Fruit fly (Drosophila melanogaster) whole organism, prepupa: ENCODE measurements around the gene PKD.
A peak's percentile ranks its signal among the peaks of the same experiment; 100 is the strongest.

Experiments
- Blimp-1 ChIP-seq: fragments of 200-800 bp; sonication (Bioruptor generic); optimal IDR thresholded peaks from 3 replicates; lab custom pipeline; 2017; ENCODE audit warnings: missing biosample characterization, missing genetic modification characterization, mild to moderate bottlenecking, moderate library complexity, missing genetic modification reagents
- CG10631 ChIP-seq: fragments of 200-800 bp; sonication (Bioruptor generic); optimal IDR thresholded peaks from 2 replicates; lab custom pipeline; 2016; ENCODE audit warnings: missing biosample characterization, missing genetic modification characterization
- CG10669 ChIP-seq: fragments of 200-800 bp; sonication (Bioruptor generic); optimal IDR thresholded peaks from 3 replicates; lab custom pipeline; 2018; ENCODE audit warnings: missing biosample characterization, mild to moderate bottlenecking, missing genetic modification characterization, moderate library complexity
- CG11294 ChIP-seq: fragments of 200-800 bp; sonication (Bioruptor generic); IDR thresholded peaks from 2 replicates; pipeline ENCODE4 v1.3.6; 2022; ENCODE audit warnings: missing biosample characterization, missing genetic modification characterization
- CG11762 ChIP-seq: fragments of 200-800 bp; sonication (Bioruptor generic); optimal IDR thresholded peaks from 3 replicates; lab custom pipeline; 2016; ENCODE audit warnings: missing biosample characterization, missing genetic modification characterization; ENCODE audit not compliant: insufficient read depth
- CG11902 ChIP-seq: fragments of 200-800 bp; sonication (Bioruptor generic); optimal IDR thresholded peaks from 3 replicates; lab custom pipeline; 2016; ENCODE audit warnings: missing biosample characterization, missing genetic modification characterization
- CG15336 ChIP-seq: fragments of 200-800 bp; sonication (Bioruptor generic); IDR thresholded peaks from 2 replicates; pipeline ENCODE4 v1.3.6; 2022; ENCODE audit warnings: missing biosample characterization, missing genetic modification characterization
- CG1621 ChIP-seq: fragments of 200-800 bp; sonication (Bioruptor generic); optimal IDR thresholded peaks from 3 replicates; lab custom pipeline; 2018; ENCODE audit warnings: missing biosample characterization, mild to moderate bottlenecking, missing genetic modification characterization
- CG16779 ChIP-seq: fragments of 200-800 bp; sonication (Bioruptor generic); optimal IDR thresholded peaks from 3 replicates; lab custom pipeline; 2017; ENCODE audit warnings: missing biosample characterization, mild to moderate bottlenecking, missing genetic modification characterization
- CG3032 ChIP-seq: fragments of 200-800 bp; optimal IDR thresholded peaks from 2 replicates; lab custom pipeline; 2019; ENCODE audit warnings: missing biosample characterization, mild to moderate bottlenecking, missing genetic modification characterization, moderate library complexity
- CG31627 ChIP-seq: fragments of 200-800 bp; sonication (Bioruptor generic); optimal IDR thresholded peaks from 3 replicates; lab custom pipeline; 2016; ENCODE audit warnings: missing biosample characterization, missing genetic modification characterization
- CG32006 ChIP-seq: fragments of 200-800 bp; sonication (Bioruptor generic); optimal IDR thresholded peaks from 3 replicates; lab custom pipeline; 2017; ENCODE audit warnings: missing biosample characterization, mild to moderate bottlenecking, missing genetic modification characterization
- CG34406 ChIP-seq: fragments of 200-800 bp; sonication (Bioruptor generic); optimal IDR thresholded peaks from 3 replicates; lab custom pipeline; 2016; ENCODE audit warnings: missing biosample characterization, missing genetic modification characterization
- CG3919 ChIP-seq: fragments of 200-800 bp; sonication (Bioruptor generic); optimal IDR thresholded peaks from 3 replicates; lab custom pipeline; 2016; ENCODE audit warnings: missing biosample characterization, missing genetic modification characterization
- CG6163 ChIP-seq: fragments of 200-800 bp; sonication (Bioruptor generic); IDR thresholded peaks from 3 replicates; pipeline ENCODE4 v1.3.6; 2022; ENCODE audit warnings: missing biosample characterization, missing genetic modification characterization
- CG6276 ChIP-seq: fragments of 200-800 bp; sonication (Bioruptor generic); optimal IDR thresholded peaks from 2 replicates; lab custom pipeline; 2017; ENCODE audit warnings: missing biosample characterization, mild to moderate bottlenecking, missing genetic modification characterization
- CG6792 ChIP-seq: fragments of 200-800 bp; sonication (Bioruptor generic); optimal IDR thresholded peaks from 3 replicates; lab custom pipeline; 2016; ENCODE audit warnings: missing biosample characterization, missing genetic modification characterization
- CG6808 ChIP-seq: fragments of 200-800 bp; sonication (Bioruptor generic); optimal IDR thresholded peaks from 3 replicates; lab custom pipeline; 2017; ENCODE audit warnings: missing biosample characterization, missing genetic modification characterization, mild to moderate bottlenecking, moderate library complexity, missing genetic modification reagents
- CG7368 ChIP-seq: fragments of 200-800 bp; sonication (Bioruptor generic); optimal IDR thresholded peaks from 3 replicates; lab custom pipeline; 2016; ENCODE audit warnings: missing biosample characterization, missing genetic modification characterization
- CG8319 ChIP-seq: fragments of 200-800 bp; sonication (Bioruptor generic); optimal IDR thresholded peaks from 3 replicates; lab custom pipeline; 2016; ENCODE audit warnings: missing biosample characterization, missing genetic modification characterization
- CG9139 ChIP-seq: fragments of 200-800 bp; sonication (Bioruptor generic); optimal IDR thresholded peaks from 3 replicates; lab custom pipeline; 2017; ENCODE audit warnings: missing biosample characterization, mild to moderate bottlenecking, missing genetic modification characterization
- Eip75B ChIP-seq: fragments of 200-800 bp; sonication (Bioruptor generic); optimal IDR thresholded peaks from 3 replicates; lab custom pipeline; 2016; ENCODE audit warnings: missing biosample characterization, missing genetic modification characterization
- Eip78C ChIP-seq: fragments of 200-800 bp; sonication (Bioruptor generic); peaks from one replicate; lab custom pipeline; 2016; ENCODE audit warnings: missing biosample characterization, missing genetic modification characterization
- Gug ChIP-seq: fragments of 200-800 bp; sonication (Bioruptor generic); IDR thresholded peaks from 2 replicates; pipeline ENCODE4 v1.3.6; 2022; ENCODE audit warnings: missing biosample characterization, missing genetic modification characterization
- Hr38 ChIP-seq: sonication (Bioruptor generic); optimal IDR thresholded peaks from 2 replicates; lab custom pipeline; 2016; ENCODE audit warnings: missing biosample characterization, missing genetic modification characterization
- Hr39 ChIP-seq: fragments of 200-800 bp; sonication (Bioruptor generic); optimal IDR thresholded peaks from 2 replicates; lab custom pipeline; 2016; ENCODE audit warnings: missing biosample characterization, missing genetic modification characterization
- Hr4 ChIP-seq: fragments of 200-800 bp; sonication (Bioruptor generic); optimal IDR thresholded peaks from 3 replicates; lab custom pipeline; 2016; ENCODE audit warnings: missing biosample characterization, missing genetic modification characterization
- Lpt ChIP-seq: fragments of 200-800 bp; sonication (Bioruptor generic); optimal IDR thresholded peaks from 3 replicates; lab custom pipeline; 2016; ENCODE audit warnings: missing biosample characterization, missing genetic modification characterization
- Smox ChIP-seq: fragments of 200-800 bp; sonication (Bioruptor generic); optimal IDR thresholded peaks from 3 replicates; lab custom pipeline; 2016; ENCODE audit warnings: missing biosample characterization, missing genetic modification characterization
- Sox14 ChIP-seq: fragments of 200-800 bp; sonication (Bioruptor generic); optimal IDR thresholded peaks from 3 replicates; lab custom pipeline; 2016; ENCODE audit warnings: missing biosample characterization, missing genetic modification characterization
- Sox15 ChIP-seq: fragments of 200-800 bp; sonication (Bioruptor generic); optimal IDR thresholded peaks from 3 replicates; lab custom pipeline; 2016; ENCODE audit warnings: missing biosample characterization, missing genetic modification characterization
- achi ChIP-seq: fragments of 200-800 bp; sonication (Bioruptor generic); optimal IDR thresholded peaks from 3 replicates; lab custom pipeline; 2016; ENCODE audit warnings: missing biosample characterization, missing genetic modification characterization
- cyc ChIP-seq: fragments of 200-800 bp; sonication (Bioruptor generic); optimal IDR thresholded peaks from 3 replicates; lab custom pipeline; 2016; ENCODE audit warnings: missing biosample characterization, missing genetic modification characterization
- dsx ChIP-seq: fragments of 200-800 bp; optimal IDR thresholded peaks from 3 replicates; lab custom pipeline; 2019; ENCODE audit warnings: missing biosample characterization, mild to moderate bottlenecking, missing genetic modification characterization, moderate library complexity; ENCODE audit not compliant: poor library complexity, severe bottlenecking
- eg ChIP-seq: fragments of 200-800 bp; sonication (Bioruptor generic); IDR thresholded peaks from 3 replicates; pipeline ENCODE4 v1.3.6; 2022; ENCODE audit warnings: missing biosample characterization, missing genetic modification characterization
- esn ChIP-seq: fragments of 200-800 bp; sonication (Bioruptor generic); optimal IDR thresholded peaks from 2 replicates; lab custom pipeline; 2016; ENCODE audit warnings: missing biosample characterization, mild to moderate bottlenecking, missing genetic modification characterization, moderate library complexity
- fd59A ChIP-seq: fragments of 200-800 bp; sonication (Bioruptor generic); optimal IDR thresholded peaks from 2 replicates; lab custom pipeline; 2017; ENCODE audit warnings: missing biosample characterization, mild to moderate bottlenecking, missing genetic modification characterization, missing genetic modification reagents
- fd85E ChIP-seq: fragments of 200-800 bp; sonication (Bioruptor generic); optimal IDR thresholded peaks from 3 replicates; lab custom pipeline; 2016; ENCODE audit warnings: missing biosample characterization, missing genetic modification characterization
- fkh ChIP-seq: fragments of 200-800 bp; sonication (Bioruptor generic); optimal IDR thresholded peaks from 3 replicates; lab custom pipeline; 2017; ENCODE audit warnings: missing biosample characterization, mild to moderate bottlenecking, missing genetic modification characterization, moderate library complexity
- lz ChIP-seq: fragments of 200-800 bp; sonication (Bioruptor generic); optimal IDR thresholded peaks from 3 replicates; lab custom pipeline; 2016; ENCODE audit warnings: missing biosample characterization, missing genetic modification characterization
- net ChIP-seq: fragments of 200-800 bp; sonication (Bioruptor generic); optimal IDR thresholded peaks from 3 replicates; lab custom pipeline; 2016; ENCODE audit warnings: missing biosample characterization, missing genetic modification characterization
- pdm3 ChIP-seq: fragments of 200-800 bp; sonication (Bioruptor generic); optimal IDR thresholded peaks from 3 replicates; lab custom pipeline; 2016; ENCODE audit warnings: missing biosample characterization, missing genetic modification characterization
- spab ChIP-seq: fragments of 200-800 bp; sonication (Bioruptor generic); optimal IDR thresholded peaks from 2 replicates; lab custom pipeline; 2017; ENCODE audit warnings: missing biosample characterization, mild to moderate bottlenecking, missing genetic modification characterization, missing genetic modification reagents
- svp ChIP-seq: fragments of 200-800 bp; sonication (Bioruptor generic); peaks from one replicate; lab custom pipeline; 2016; ENCODE audit warnings: missing biosample characterization, missing genetic modification characterization
- vri ChIP-seq: fragments of 200-800 bp; sonication (Bioruptor generic); optimal IDR thresholded peaks from 3 replicates; lab custom pipeline; 2016; ENCODE audit warnings: missing biosample characterization, mild to moderate bottlenecking, missing genetic modification characterization

Gene PKD

dm6 chr3R:18328842-18329241, 14.6 kb upstream of the PKD start, which contains the start of gene naz:
Gene naz (minus strand): TSS chr3R:18328942.
- TF ChIP-seq CG10669 (GFP tag; lab: Kevin White, UChicago) (no peak), Eip78C (GFP tag; lab: Kevin White, UChicago) (peak; percentile 32), CG11762 (GFP tag; lab: Kevin White, UChicago) (no peak), CG11294 (no peak), net (GFP tag; lab: Kevin White, UChicago) (no peak), CG1621 (no peak), CG15336 (GFP tag; lab: Robert Waterston, UW) (no peak), Sox15 (no peak), CG32006 (peak; percentile 21), vri (GFP tag; lab: Kevin White, UChicago) (no peak), CG6276 (GFP tag; lab: Kevin White, UChicago) (no peak)

- TF ChIP-seq Hr38 (GFP tag; lab: Kevin White, UChicago) (no peak), Sox14 (no peak), svp (GFP tag; lab: Kevin White, UChicago) (peak; percentile 78), eg (peak; percentile 73), CG6163 (GFP tag; lab: Robert Waterston, UW) (peak; percentile 54; the same call in 2 of the 3 replicates), CG1621 (no peak), Lpt (peak; percentile 6), CG11902 (GFP tag; lab: Kevin White, UChicago) (no peak), dsx (GFP tag; lab: Kevin White, UChicago) (no peak), Eip78C (GFP tag; lab: Kevin White, UChicago) (peak; percentile 24), CG32006 (peak; percentile 6), CG11294 (0 out of 2 replicates have a peak, but pooled peaks have one; percentile 28), CG7368 (GFP tag; lab: Kevin White, UChicago) (no peak), CG3032 (no peak), pdm3 (GFP tag; lab: Kevin White, UChicago) (no peak), CG9139 (GFP tag; lab: Kevin White, UChicago) (no peak), Hr4 (peak; percentile 40), fkh (no peak), Smox (no peak), Gug (peak; percentile 18; the same call in 1 of the 2 replicates), CG31627 (GFP tag; lab: Kevin White, UChicago) (no peak), spab (no peak), vri (GFP tag; lab: Kevin White, UChicago) (no peak), CG10669 (GFP tag; lab: Kevin White, UChicago) (no peak), CG6808 (GFP tag; lab: Kevin White, UChicago) (no peak), CG15336 (GFP tag; lab: Robert Waterston, UW) (peak; percentile 43), CG3919 (peak; percentile 6), CG34406 (GFP tag; lab: Kevin White, UChicago) (no peak), net (GFP tag; lab: Kevin White, UChicago) (peak; percentile 15), cyc (no peak)
Observed at dm6 chr3R:18314824-18315690, 850 bp upstream of the PKD start.

DNA sequence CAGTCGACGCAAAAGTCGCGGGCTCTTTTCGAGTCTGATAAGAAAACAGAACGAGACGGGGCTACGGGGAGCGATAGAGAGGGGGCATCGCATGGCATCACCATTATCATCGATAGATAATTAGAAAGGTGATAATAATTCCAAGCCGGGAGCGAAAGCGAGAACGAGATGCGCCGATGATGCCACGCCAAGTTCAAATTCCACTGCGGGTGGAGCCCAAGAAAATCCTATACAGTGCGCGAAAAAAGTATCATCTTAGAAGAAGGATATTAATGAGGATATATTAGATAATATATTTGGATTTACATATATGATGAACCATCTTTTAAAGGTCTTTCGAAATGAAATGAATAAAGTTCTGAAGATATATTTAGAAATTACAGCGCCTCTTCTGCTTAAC, 1.4 kb downstream of the PKD start:
- no peak for TF ChIP-seq CG10631 (GFP tag; lab: Kevin White, UChicago)
- no peak for TF ChIP-seq fd59A
- peak; percentile 28 for TF ChIP-seq CG6276 (GFP tag; lab: Kevin White, UChicago)
- no peak for TF ChIP-seq pdm3 (GFP tag; lab: Kevin White, UChicago)
- TF ChIP-seq CG15336 (GFP tag; lab: Robert Waterston, UW) = no peak
- no peak for TF ChIP-seq CG6792 (GFP tag; lab: Kevin White, UChicago)
- no peak for TF ChIP-seq CG1621
- TF ChIP-seq Eip78C (GFP tag; lab: Kevin White, UChicago) = peak; percentile 64
- no peak for TF ChIP-seq Eip75B (GFP tag; lab: Kevin White, UChicago)
- TF ChIP-seq achi (GFP tag; lab: Kevin White, UChicago) = no peak
- no peak for TF ChIP-seq Sox15
- no peak for TF ChIP-seq fd85E (GFP tag; lab: Kevin White, UChicago)
- no peak for TF ChIP-seq vri (GFP tag; lab: Kevin White, UChicago)
- TF ChIP-seq Smox = no peak
- no peak for TF ChIP-seq net (GFP tag; lab: Kevin White, UChicago)
- TF ChIP-seq Hr39 (GFP tag; lab: Kevin White, UChicago) = no peak
- no peak for TF ChIP-seq spab
- no peak for TF ChIP-seq Blimp-1 (GFP tag; lab: Kevin White, UChicago)
- no peak for TF ChIP-seq lz
- no peak for TF ChIP-seq CG16779 (tag; lab: Kevin White, UChicago)
- TF ChIP-seq CG7368 (GFP tag; lab: Kevin White, UChicago) = no peak
- no peak for TF ChIP-seq CG8319
- TF ChIP-seq esn (GFP tag; lab: Kevin White, UChicago) = no peak
- TF ChIP-seq Lpt = no peak
- TF ChIP-seq CG3032 = no peak
- peak; percentile 44 for TF ChIP-seq CG6808 (GFP tag; lab: Kevin White, UChicago)
- TF ChIP-seq CG32006 = peak; percentile 38
